Worm (Caenorhabditis elegans) whole organism, L2 larva: Measurements from ENCODE around the gene pap-1.
A peak's percentile ranks its signal among the peaks of the same experiment; 100 is the strongest.

ENCODE experiments used
- F13H6.1 ChIP-seq: sonication (generic microtip); optimal IDR thresholded peaks from 2 replicates; lab custom pipeline; 2016; ENCODE audit warnings: missing genetic modification characterization, missing compliant biosample characterization
- alr-1 ChIP-seq: fragments of 150-350 bp; optimal IDR thresholded peaks from 2 replicates; lab custom pipeline; 2014; ENCODE audit warnings: missing biosample characterization, missing genetic modification characterization
- aly-2 ChIP-seq: fragments of 150-350 bp; optimal IDR thresholded peaks from 2 replicates; lab custom pipeline; 2014; ENCODE audit warnings: missing biosample characterization, missing genetic modification characterization
- ama-1 ChIP-seq: fragments of 150-350 bp; optimal IDR thresholded peaks from 2 replicates; lab custom pipeline; 2018; ENCODE audit warnings: inconsistent platforms
- blmp-1 ChIP-seq: sonication (generic microtip); optimal IDR thresholded peaks from 2 replicates; lab custom pipeline; 2017; ENCODE audit warnings: missing genetic modification characterization, mild to moderate bottlenecking, missing compliant biosample characterization, antibody characterized with exemption, moderate library complexity; ENCODE audit not compliant: insufficient read depth
- ceh-16 ChIP-seq: fragments of 150-350 bp; optimal IDR thresholded peaks from 2 replicates; lab custom pipeline; 2014; ENCODE audit warnings: missing biosample characterization, missing genetic modification characterization
- crh-2 ChIP-seq: sonication (generic microtip); optimal IDR thresholded peaks from 2 replicates; lab custom pipeline; 2017; ENCODE audit warnings: missing biosample characterization, missing genetic modification characterization
- egl-27 ChIP-seq: sonication (generic microtip); optimal IDR thresholded peaks from 3 replicates; lab custom pipeline; 2017; ENCODE audit warnings: missing biosample characterization, missing genetic modification reagents, missing genetic modification characterization
- elt-1 ChIP-seq: fragments of 150-350 bp; optimal IDR thresholded peaks from 2 replicates; lab custom pipeline; 2014; ENCODE audit warnings: missing biosample characterization, missing genetic modification characterization
- elt-3 ChIP-seq: sonication (generic microtip); optimal IDR thresholded peaks from 2 replicates; lab custom pipeline; 2017; ENCODE audit warnings: missing biosample characterization, missing genetic modification characterization
- fos-1 ChIP-seq: fragments of 150-350 bp; optimal IDR thresholded peaks from 2 replicates; lab custom pipeline; 2014; ENCODE audit warnings: missing biosample characterization, missing genetic modification characterization
- gmeb-1 ChIP-seq: fragments of 150-350 bp; optimal IDR thresholded peaks from 2 replicates; lab custom pipeline; 2014; ENCODE audit warnings: missing biosample characterization, missing genetic modification characterization
- lin-11 ChIP-seq: fragments of 150-350 bp; sonication (generic microtip); optimal IDR thresholded peaks from 2 replicates; lab custom pipeline; 2014; ENCODE audit warnings: missing biosample characterization, missing genetic modification characterization, inconsistent platforms, mixed read lengths
- lin-13 ChIP-seq: fragments of 150-350 bp; optimal IDR thresholded peaks from 2 replicates; lab custom pipeline; 2014; ENCODE audit warnings: missing biosample characterization, missing genetic modification reagents, missing genetic modification characterization
- lin-39 ChIP-seq: fragments of 150-350 bp; optimal IDR thresholded peaks from 2 replicates; lab custom pipeline; 2014; ENCODE audit warnings: missing biosample characterization, missing genetic modification reagents, missing genetic modification characterization
- lsy-2 ChIP-seq, 2 experiments: fragments of 150-350 bp in 1 of 2; sonication (generic microtip) in 1 of 2; optimal IDR thresholded peaks; 2 replicates each; lab custom pipeline; 2014 to 2017; ENCODE audit warnings: missing biosample characterization in 2 of 2, missing genetic modification characterization in 2 of 2
- mab-5 ChIP-seq: fragments of 150-350 bp; optimal IDR thresholded peaks from 2 replicates; lab custom pipeline; 2014; ENCODE audit warnings: missing biosample characterization, missing genetic modification characterization
- mbf-1 ChIP-seq: sonication (generic microtip); optimal IDR thresholded peaks from 2 replicates; lab custom pipeline; 2017; ENCODE audit warnings: missing biosample characterization, missing genetic modification characterization
- mdl-1 ChIP-seq, 2 experiments: fragments of 150-350 bp in 1 of 2; sonication (generic microtip) in 1 of 2; optimal IDR thresholded peaks; 2 replicates each; lab custom pipeline; 2017; ENCODE audit warnings: missing biosample characterization in 2 of 2, missing genetic modification characterization in 2 of 2
- nhr-11 ChIP-seq: fragments of 150-350 bp; optimal IDR thresholded peaks from 2 replicates; lab custom pipeline; 2014; ENCODE audit warnings: missing biosample characterization, missing genetic modification characterization
- nhr-12 ChIP-seq: fragments of 150-350 bp; optimal IDR thresholded peaks from 2 replicates; lab custom pipeline; 2014; ENCODE audit warnings: missing biosample characterization, missing genetic modification characterization
- nhr-129 ChIP-seq: fragments of 150-350 bp; optimal IDR thresholded peaks from 2 replicates; lab custom pipeline; 2014; ENCODE audit warnings: missing biosample characterization, missing genetic modification characterization
- nhr-21 ChIP-seq: fragments of 150-350 bp; optimal IDR thresholded peaks from 2 replicates; lab custom pipeline; 2014; ENCODE audit warnings: missing biosample characterization, missing genetic modification characterization
- nhr-237 ChIP-seq: fragments of 150-350 bp; optimal IDR thresholded peaks from 2 replicates; lab custom pipeline; 2014; ENCODE audit warnings: missing biosample characterization, missing genetic modification characterization
- nhr-25 ChIP-seq: fragments of 150-350 bp; sonication (generic microtip); optimal IDR thresholded peaks from 3 replicates; lab custom pipeline; 2014; ENCODE audit warnings: missing biosample characterization, missing genetic modification characterization
- nhr-77 ChIP-seq: fragments of 150-350 bp; optimal IDR thresholded peaks from 2 replicates; lab custom pipeline; 2014; ENCODE audit warnings: missing biosample characterization, missing genetic modification characterization
- peb-1 ChIP-seq: fragments of 150-350 bp; optimal IDR thresholded peaks from 2 replicates; lab custom pipeline; 2014; ENCODE audit warnings: missing biosample characterization, missing genetic modification characterization
- skn-1 ChIP-seq: sonication (generic microtip); optimal IDR thresholded peaks from 2 replicates; lab custom pipeline; 2017; ENCODE audit warnings: missing biosample characterization, missing genetic modification characterization
- sma-3 ChIP-seq: sonication (generic microtip); optimal IDR thresholded peaks from 2 replicates; lab custom pipeline; 2016; ENCODE audit warnings: missing genetic modification reagents, missing genetic modification characterization, missing compliant biosample characterization
- sma-9 ChIP-seq, 2 experiments: fragments of 150-350 bp in 1 of 2; sonication (generic microtip) in 1 of 2; optimal IDR thresholded peaks; 2 replicates each; lab custom pipeline; 2014 to 2016; ENCODE audit warnings: missing genetic modification characterization in 2 of 2, mild to moderate bottlenecking in 1 of 2, missing biosample characterization in 1 of 2, missing compliant biosample characterization in 1 of 2, missing genetic modification reagents in 1 of 2, moderate library complexity in 1 of 2
- unc-39 ChIP-seq: fragments of 150-350 bp; optimal IDR thresholded peaks from 2 replicates; lab custom pipeline; 2014; ENCODE audit warnings: missing biosample characterization, missing genetic modification characterization
- unc-62 ChIP-seq: fragments of 150-350 bp; optimal IDR thresholded peaks from 2 replicates; lab custom pipeline; 2014; ENCODE audit warnings: missing biosample characterization, missing genetic modification reagents, missing genetic modification characterization
- zag-1 ChIP-seq: fragments of 150-350 bp; optimal IDR thresholded peaks from 2 replicates; lab custom pipeline; 2014; ENCODE audit warnings: missing biosample characterization, missing genetic modification characterization
- ztf-1 ChIP-seq: fragments of 200-800 bp; sonication (Bioruptor generic); conservative IDR thresholded peaks from 2 replicates; pipeline ENCODE4 v1.3.6; 2022; ENCODE audit warnings: missing genetic modification characterization, missing compliant biosample characterization
- ztf-11 ChIP-seq: sonication (generic microtip); optimal IDR thresholded peaks from 2 replicates; lab custom pipeline; 2017; ENCODE audit warnings: missing biosample characterization, missing genetic modification characterization

The pap-1 gene

DNA sequence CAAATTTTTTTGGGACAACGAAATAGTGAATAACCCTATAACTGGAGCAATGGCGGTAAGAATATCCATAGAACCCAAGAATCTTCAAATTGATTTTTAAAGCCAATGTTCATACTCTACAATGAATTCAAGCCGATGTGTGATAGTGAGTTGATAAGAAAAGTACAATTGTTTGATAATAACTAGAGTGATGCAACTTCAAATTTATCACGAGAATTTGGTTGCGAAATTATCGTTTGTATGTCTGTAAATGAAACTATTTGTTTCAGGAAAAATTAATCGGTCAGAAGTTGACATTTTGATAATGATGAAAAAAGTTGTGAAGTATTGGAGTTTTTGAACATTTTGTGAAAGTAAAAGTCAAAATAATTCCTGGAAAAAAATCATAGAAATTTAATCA is 42.5 kb upstream of the pap-1 start:
- TF ChIP-seq crh-2 (tag; lab: Kevin White, UChicago) (peak; percentile 37), unc-39 (tag; lab: Kevin White, UChicago) (no peak), nhr-129 (tag; lab: Kevin White, UChicago) (peak; percentile 80), gmeb-1 (tag; lab: Kevin White, UChicago) (peak; percentile 24), fos-1 (tag; lab: Kevin White, UChicago) (peak; percentile 93), elt-1 (tag; lab: Kevin White, UChicago) (no peak), ztf-11 (tag; lab: Kevin White, UChicago) (no peak), sma-9 (GFP tag; optimal IDR thresholded peaks at IDR 0.05; lab: Kevin White, UChicago) (peak; percentile 76), sma-9 (tag; optimal IDR thresholded peaks at IDR 0.05; lab: Kevin White, UChicago) (no peak), mab-5 (no peak), peb-1 (no peak), ama-1 (no peak)

DNA sequence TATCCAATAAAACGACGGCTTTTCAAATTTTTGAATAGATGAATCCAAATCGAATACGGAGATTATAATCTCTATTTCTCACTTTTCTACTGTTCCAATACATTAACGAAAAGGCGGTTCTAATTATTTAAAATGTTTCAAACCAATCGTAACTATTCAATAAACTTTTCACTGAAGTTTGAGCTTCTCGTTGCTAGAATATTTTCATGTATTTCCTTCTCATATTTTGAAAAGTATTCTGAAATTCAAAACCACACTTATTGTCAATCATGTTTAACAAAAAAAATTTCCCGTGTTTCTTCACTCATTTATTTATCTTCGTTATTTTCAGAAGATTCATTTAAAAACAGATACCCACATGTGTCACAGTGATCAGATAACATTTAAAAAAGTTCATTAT is 39.0 kb upstream of the pap-1 start, which contains the start of gene F15H10.8:
TSS of gene F15H10.8 (minus strand) at position 101 of the 400 bp plus-strand sequence.
- TF ChIP-seq nhr-12 (tag; lab: Kevin White, UChicago), result no peak
- TF ChIP-seq nhr-77 (tag; lab: Kevin White, UChicago), result no peak
- TF ChIP-seq blmp-1 (tag; lab: Kevin White, UChicago), result no peak
- no peak for TF ChIP-seq nhr-11
- no peak for TF ChIP-seq lin-39
- TF ChIP-seq unc-62 (GFP tag; lab: Kevin White, UChicago), result no peak
- TF ChIP-seq crh-2 (tag; lab: Kevin White, UChicago), result no peak
- TF ChIP-seq nhr-25 (tag; lab: Kevin White, UChicago), result no peak
- TF ChIP-seq mbf-1 (tag; lab: Kevin White, UChicago), result no peak
- TF ChIP-seq lin-11, result no peak
- TF ChIP-seq ztf-1 (GFP tag; lab: Robert Waterston, UW), result no peak
- TF ChIP-seq nhr-237 (tag; lab: Kevin White, UChicago), result no peak
- TF ChIP-seq sma-3 (GFP tag; lab: Kevin White, UChicago), result no peak

DNA sequence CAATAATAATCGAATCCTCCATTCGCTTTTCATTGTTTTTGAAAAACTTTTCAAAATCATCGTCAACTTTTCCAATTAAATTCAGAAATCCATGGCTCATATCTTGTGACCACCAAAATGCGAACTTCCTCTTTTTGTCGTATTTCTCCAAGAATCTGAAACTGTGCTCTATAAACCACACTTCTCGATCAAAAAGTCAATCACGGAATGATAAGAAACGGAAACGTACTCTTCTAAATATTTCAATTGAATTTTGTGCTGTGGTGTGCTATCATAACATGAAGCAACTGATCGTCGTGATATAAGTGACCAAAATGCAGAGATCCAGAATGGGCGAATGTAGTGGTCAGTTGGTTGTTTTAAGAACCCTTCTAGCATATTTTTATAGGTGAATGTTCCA is 37.1 kb upstream of the pap-1 start:
- TF ChIP-seq fos-1 (tag; lab: Kevin White, UChicago), result peak; percentile 29
- no peak for TF ChIP-seq nhr-21

DNA sequence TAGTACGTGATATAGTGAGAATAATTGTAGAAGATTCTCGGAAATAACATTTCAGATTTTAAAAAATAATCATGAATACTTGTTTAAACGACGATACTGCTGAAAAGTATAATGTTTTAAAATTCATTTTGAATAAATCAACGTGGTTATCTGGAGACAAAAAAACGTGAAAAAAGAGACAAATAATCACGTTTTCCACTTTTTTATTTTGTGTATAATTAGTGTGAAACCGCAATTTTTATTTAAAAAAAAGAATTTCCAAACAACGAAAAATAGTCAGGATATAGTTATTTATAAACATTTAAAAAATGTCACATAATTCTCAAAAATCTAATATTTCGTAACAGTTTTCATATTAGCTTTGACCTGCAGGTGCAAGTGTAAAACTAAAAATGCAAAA is 35.5 kb upstream of the pap-1 start, which contains the start of gene F15H10.7:
TSS of gene F15H10.7 (minus strand) at position 101 of the 400 bp plus-strand sequence.
- TF ChIP-seq skn-1 (tag; lab: Kevin White, UChicago) (no peak), mdl-1 (tag; optimal IDR thresholded peaks at IDR 0.05; lab: Kevin White, UChicago) (no peak), ceh-16 (tag; lab: Kevin White, UChicago) (no peak), sma-3 (GFP tag; lab: Kevin White, UChicago) (no peak), alr-1 (tag; lab: Kevin White, UChicago) (no peak), lsy-2 (tag; optimal IDR thresholded peaks at IDR 0.05; lab: Kevin White, UChicago) (no peak), ztf-11 (tag; lab: Kevin White, UChicago) (no peak), aly-2 (tag; lab: Kevin White, UChicago) (no peak), zag-1 (no peak), mab-5 (no peak), egl-27 (tag; lab: Kevin White, UChicago) (no peak)

DNA sequence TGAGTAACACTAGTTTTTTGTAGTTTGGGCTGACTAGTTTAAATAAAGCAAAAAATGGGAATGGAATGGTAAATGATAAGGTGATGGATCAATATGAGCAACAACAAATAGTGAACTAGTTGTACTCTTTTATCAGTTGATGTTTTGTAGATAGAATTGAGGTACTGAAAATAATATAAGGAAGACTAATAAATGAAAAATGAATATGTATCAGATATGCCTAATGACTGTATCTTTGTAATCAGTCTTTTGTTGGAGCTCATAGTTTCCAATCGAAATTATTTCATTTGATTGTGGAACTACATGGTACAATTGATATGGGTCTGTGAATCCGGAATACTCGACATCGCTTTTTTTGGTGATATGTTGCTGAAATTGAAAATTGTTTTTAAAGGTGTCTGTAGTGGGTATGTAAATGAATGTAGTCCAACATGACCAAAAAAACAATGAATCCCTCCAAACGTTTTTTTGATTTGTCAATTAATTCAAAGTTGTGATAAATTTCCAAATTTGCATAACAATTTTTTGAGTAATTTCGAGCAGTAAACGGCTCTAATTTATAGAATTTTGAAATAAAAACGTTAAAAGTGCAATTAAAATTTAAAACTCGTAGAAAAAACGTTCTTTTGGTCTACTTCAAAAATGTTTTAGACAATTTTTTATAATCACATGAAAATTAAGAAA is 31.6 kb upstream of the pap-1 start, which contains the start of gene F15H10.12:
TSS of gene F15H10.12 (minus strand) at position 51 of the 684 bp plus-strand sequence.
- no peak for TF ChIP-seq elt-3

DNA sequence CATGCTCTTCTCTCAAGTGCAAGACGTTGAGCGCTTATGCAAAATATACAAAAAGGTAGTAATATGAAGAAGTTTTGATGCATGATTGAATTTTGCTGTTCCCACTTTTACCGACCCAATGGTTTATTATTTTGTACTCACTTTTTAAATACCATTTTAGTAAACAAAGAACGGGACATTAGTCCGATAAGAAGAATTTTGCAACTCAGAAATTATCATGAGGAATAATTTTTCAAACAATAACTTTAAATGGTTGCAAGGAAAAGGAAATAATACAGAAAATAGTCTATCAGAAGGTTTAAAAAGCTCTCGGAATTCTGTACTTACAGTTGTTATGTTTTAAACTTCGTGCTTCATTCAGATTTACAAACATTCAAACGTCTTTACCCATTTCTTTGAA is 27.2 kb upstream of the pap-1 start, which contains the start of gene F15H10.9:
TSS of gene F15H10.9 (minus strand) at position 101 of the 400 bp plus-strand sequence.
- TF ChIP-seq alr-1 (tag; lab: Kevin White, UChicago) (no peak), lin-11 (no peak), lin-13 (GFP tag; lab: Kevin White, UChicago) (no peak), egl-27 (tag; lab: Kevin White, UChicago) (no peak), nhr-237 (tag; lab: Kevin White, UChicago) (no peak), crh-2 (tag; lab: Kevin White, UChicago) (no peak), F13H6.1 (tag; lab: Kevin White, UChicago) (no peak), nhr-129 (tag; lab: Kevin White, UChicago) (no peak), skn-1 (tag; lab: Kevin White, UChicago) (no peak), ztf-1 (GFP tag; lab: Robert Waterston, UW) (no peak)
- TF ChIP-seq, all 48 proteins: peak for 0
